Worm (Caenorhabditis elegans) whole organism, L1 larva: Measurements from ENCODE around the gene cdgs-1.

ENCODE experiments used
- C16A3.4 ChIP-seq: fragments of 150-350 bp; optimal IDR thresholded peaks from 2 replicates; lab custom pipeline; 2014; ENCODE audit warnings: missing biosample characterization, missing genetic modification characterization
- C34B4.2 ChIP-seq: sonication (generic microtip); optimal IDR thresholded peaks from 2 replicates; lab custom pipeline; 2017; ENCODE audit warnings: mild to moderate bottlenecking, missing genetic modification characterization, missing compliant biosample characterization
- F16B12.6 ChIP-seq: fragments of 150-350 bp; optimal IDR thresholded peaks from 2 replicates; lab custom pipeline; 2014; ENCODE audit warnings: missing biosample characterization, missing genetic modification characterization
- Y116A8C.19 ChIP-seq: sonication (generic microtip); optimal IDR thresholded peaks from 2 replicates; lab custom pipeline; 2016; ENCODE audit warnings: missing compliant biosample characterization, missing genetic modification characterization, borderline replicate concordance
- alr-1 ChIP-seq: fragments of 200-800 bp; sonication (Bioruptor generic); optimal IDR thresholded peaks from 2 replicates; lab custom pipeline; 2018; ENCODE audit warnings: borderline replicate concordance, mild to moderate bottlenecking, missing genetic modification characterization, missing compliant biosample characterization
- aly-2 ChIP-seq: fragments of 150-350 bp; optimal IDR thresholded peaks from 2 replicates; lab custom pipeline; 2014; ENCODE audit warnings: missing biosample characterization, missing genetic modification characterization
- ama-1 ChIP-seq: fragments of 150-350 bp; optimal IDR thresholded peaks from 2 replicates; lab custom pipeline; 2014
- blmp-1 ChIP-seq: fragments of 150-350 bp; optimal IDR thresholded peaks from 2 replicates; lab custom pipeline; 2014; ENCODE audit warnings: missing biosample characterization, missing genetic modification characterization
- ceh-8 ChIP-seq: fragments of 200-800 bp; sonication (Bioruptor generic); optimal IDR thresholded peaks from 2 replicates; lab custom pipeline; 2018; ENCODE audit warnings: mild to moderate bottlenecking, missing genetic modification characterization, moderate library complexity, missing compliant biosample characterization
- ceh-82 ChIP-seq, 3 experiments: fragments of 150-350 bp in 1 of 3; sonication (generic microtip) in 2 of 3; optimal IDR thresholded peaks; 2 replicates each; lab custom pipeline; 2014 to 2017; ENCODE audit warnings: missing biosample characterization in 3 of 3, missing genetic modification characterization in 3 of 3
- ceh-88 ChIP-seq: fragments of 200-800 bp; sonication (Bioruptor generic); IDR thresholded peaks from 2 replicates; pipeline ENCODE4 v1.3.6; 2022; ENCODE audit warnings: missing genetic modification characterization, missing compliant biosample characterization
- dpl-1 ChIP-seq, 3 experiments: fragments of 150-350 bp in 2 of 3; sonication (generic microtip) in 1 of 3; optimal IDR thresholded peaks; 2 replicates each; lab custom pipeline; 2014 to 2017; ENCODE audit warnings: missing biosample characterization in 3 of 3, missing genetic modification characterization in 3 of 3, missing genetic modification reagents in 3 of 3
- dsc-1 ChIP-seq: sonication (generic microtip); optimal IDR thresholded peaks from 2 replicates; lab custom pipeline; 2016; ENCODE audit warnings: mild to moderate bottlenecking, missing genetic modification characterization, missing compliant biosample characterization
- efl-1 ChIP-seq, 4 experiments: fragments of 150-350 bp; optimal IDR thresholded peaks in 3 of 4; peaks in 1 of 4; 1 replicate in 1 of 4; 2 replicates in 3 of 4; lab custom pipeline; 2014; ENCODE audit warnings: missing biosample characterization in 2 of 4, missing genetic modification characterization in 2 of 4, missing genetic modification reagents in 2 of 4
- egl-13 ChIP-seq: sonication (generic microtip); optimal IDR thresholded peaks from 2 replicates; lab custom pipeline; 2016; ENCODE audit warnings: missing genotype, missing genetic modification reagents, missing genetic modification characterization, missing compliant biosample characterization
- elt-2 ChIP-seq: sonication (generic microtip); optimal IDR thresholded peaks from 2 replicates; lab custom pipeline; 2016; ENCODE audit warnings: missing genetic modification characterization, mild to moderate bottlenecking, inconsistent platforms, missing compliant biosample characterization, missing genetic modification reagents
- elt-3 ChIP-seq, 6 experiments: fragments of 150-350 bp in 1 of 6; sonication (generic microtip); optimal IDR thresholded peaks; 2 replicates each; lab custom pipeline; 2017 to 2018; ENCODE audit warnings: missing biosample characterization in 6 of 6, missing genetic modification characterization in 6 of 6, inconsistent platforms in 1 of 6
- fkh-10 ChIP-seq: sonication (generic microtip); optimal IDR thresholded peaks from 2 replicates; lab custom pipeline; 2017; ENCODE audit warnings: missing biosample characterization, missing genetic modification reagents, missing genetic modification characterization
- fkh-8 ChIP-seq: sonication (generic microtip); optimal IDR thresholded peaks from 2 replicates; lab custom pipeline; 2016; ENCODE audit warnings: mild to moderate bottlenecking, missing genetic modification characterization, missing compliant biosample characterization
- isw-1 ChIP-seq: fragments of 200-800 bp; sonication (Bioruptor generic); IDR thresholded peaks from 2 replicates; pipeline ENCODE4 v1.3.6; 2022; ENCODE audit warnings: missing genetic modification characterization, missing compliant biosample characterization
- lin-13 ChIP-seq: fragments of 150-350 bp; optimal IDR thresholded peaks from 2 replicates; lab custom pipeline; 2014; ENCODE audit warnings: missing biosample characterization, missing genetic modification reagents, missing genetic modification characterization
- lin-14 ChIP-seq: fragments of 200-800 bp; sonication (Bioruptor generic); optimal IDR thresholded peaks from 2 replicates; lab custom pipeline; 2018; ENCODE audit warnings: mild to moderate bottlenecking, missing genetic modification characterization, moderate library complexity, missing compliant biosample characterization
- lin-35 ChIP-seq, 2 experiments: fragments of 150-350 bp; optimal IDR thresholded peaks; 2 replicates each; lab custom pipeline; 2014; ENCODE audit warnings: missing biosample characterization in 2 of 2, missing genetic modification characterization in 2 of 2, missing genetic modification reagents in 2 of 2
- lin-39 ChIP-seq: fragments of 150-350 bp; optimal IDR thresholded peaks from 2 replicates; lab custom pipeline; 2014; ENCODE audit warnings: missing biosample characterization, missing genetic modification reagents, missing genetic modification characterization
- lsy-2 ChIP-seq, 2 experiments: fragments of 150-350 bp; optimal IDR thresholded peaks; 2 replicates each; lab custom pipeline; 2014; ENCODE audit warnings: missing biosample characterization in 2 of 2, missing genetic modification characterization in 2 of 2
- mdl-1 ChIP-seq, 2 experiments: fragments of 150-350 bp; optimal IDR thresholded peaks; 2 replicates each; lab custom pipeline; 2014 to 2017; ENCODE audit warnings: missing biosample characterization in 2 of 2, missing genetic modification characterization in 2 of 2, inconsistent platforms in 1 of 2
- mef-2 ChIP-seq: fragments of 150-350 bp; optimal IDR thresholded peaks from 2 replicates; lab custom pipeline; 2014; ENCODE audit warnings: missing biosample characterization, missing genetic modification characterization
- mep-1 ChIP-seq: fragments of 150-350 bp; optimal IDR thresholded peaks from 2 replicates; lab custom pipeline; 2014; ENCODE audit warnings: missing biosample characterization, missing genetic modification characterization
- nhr-11 ChIP-seq: fragments of 150-350 bp; optimal IDR thresholded peaks from 2 replicates; lab custom pipeline; 2014; ENCODE audit warnings: missing biosample characterization, missing genetic modification characterization
- nhr-20 ChIP-seq: sonication (generic microtip); optimal IDR thresholded peaks from 2 replicates; lab custom pipeline; 2016; ENCODE audit warnings: mild to moderate bottlenecking, missing genetic modification characterization, missing compliant biosample characterization
- nhr-47 ChIP-seq: sonication (generic microtip); optimal IDR thresholded peaks from 2 replicates; lab custom pipeline; 2016; ENCODE audit warnings: mild to moderate bottlenecking, missing genetic modification characterization, moderate library complexity, missing compliant biosample characterization
- nhr-71 ChIP-seq: sonication (generic microtip); optimal IDR thresholded peaks from 2 replicates; lab custom pipeline; 2016; ENCODE audit warnings: mild to moderate bottlenecking, missing genetic modification characterization, moderate library complexity, missing compliant biosample characterization
- nhr-76 ChIP-seq: sonication (generic microtip); optimal IDR thresholded peaks from 2 replicates; lab custom pipeline; 2017; ENCODE audit warnings: missing biosample characterization, missing genetic modification characterization
- nhr-77 ChIP-seq: fragments of 150-350 bp; optimal IDR thresholded peaks from 2 replicates; lab custom pipeline; 2014; ENCODE audit warnings: missing biosample characterization, missing genetic modification characterization
- nhr-85 ChIP-seq: sonication (generic microtip); peaks from one replicate; lab custom pipeline; 2016; ENCODE audit warnings: missing genetic modification characterization, inconsistent platforms, missing compliant biosample characterization
- rnt-1 ChIP-seq: sonication (generic microtip); optimal IDR thresholded peaks from 2 replicates; lab custom pipeline; 2016; ENCODE audit warnings: mild to moderate bottlenecking, missing genetic modification characterization, moderate library complexity, missing compliant biosample characterization
- skn-1 ChIP-seq: fragments of 150-350 bp; optimal IDR thresholded peaks from 2 replicates; lab custom pipeline; 2014; ENCODE audit warnings: missing biosample characterization, missing genetic modification characterization
- snu-23 ChIP-seq: sonication (generic microtip); optimal IDR thresholded peaks from 2 replicates; lab custom pipeline; 2016; ENCODE audit warnings: missing genetic modification characterization, missing compliant biosample characterization
- sup-37 ChIP-seq: fragments of 200-800 bp; sonication (Bioruptor generic); optimal IDR thresholded peaks from 2 replicates; lab custom pipeline; 2018; ENCODE audit warnings: mild to moderate bottlenecking, missing genetic modification characterization, missing compliant biosample characterization
- swsn-7 ChIP-seq: sonication (generic microtip); optimal IDR thresholded peaks from 2 replicates; lab custom pipeline; 2016; ENCODE audit warnings: missing genetic modification characterization, missing compliant biosample characterization
- tbx-2 ChIP-seq: sonication (generic microtip); optimal IDR thresholded peaks from 2 replicates; lab custom pipeline; 2016; ENCODE audit warnings: missing genetic modification characterization, missing compliant biosample characterization
- unc-62 ChIP-seq: fragments of 150-350 bp; optimal IDR thresholded peaks from 2 replicates; lab custom pipeline; 2014; ENCODE audit warnings: missing biosample characterization, missing genetic modification reagents, missing genetic modification characterization
- unc-86 ChIP-seq: sonication (generic microtip); optimal IDR thresholded peaks from 2 replicates; lab custom pipeline; 2016; ENCODE audit warnings: missing genetic modification characterization, missing compliant biosample characterization
- xbp-1 ChIP-seq: sonication (generic microtip); optimal IDR thresholded peaks from 2 replicates; lab custom pipeline; 2016; ENCODE audit warnings: missing genetic modification characterization, missing compliant biosample characterization
- zag-1 ChIP-seq: fragments of 150-350 bp; optimal IDR thresholded peaks from 2 replicates; lab custom pipeline; 2014; ENCODE audit warnings: missing biosample characterization, missing genetic modification characterization
- zip-4 ChIP-seq: fragments of 200-800 bp; sonication (Bioruptor generic); optimal IDR thresholded peaks from 2 replicates; lab custom pipeline; 2018; ENCODE audit warnings: mild to moderate bottlenecking, missing genetic modification characterization, moderate library complexity, missing compliant biosample characterization
- ztf-11 ChIP-seq, 2 experiments: sonication (generic microtip); optimal IDR thresholded peaks; 2 replicates each; lab custom pipeline; 2016 to 2017; ENCODE audit warnings: missing genetic modification characterization in 2 of 2, missing biosample characterization in 1 of 2, missing compliant biosample characterization in 1 of 2
- ztf-4 ChIP-seq: fragments of 150-350 bp; optimal IDR thresholded peaks from 2 replicates; lab custom pipeline; 2014; ENCODE audit warnings: missing biosample characterization, missing genetic modification characterization

Gene cdgs-1

ce11 chrIV:7815683-7816183 is at the start of gene cdgs-1:
cdgs-1 (minus strand) TSS chrIV:7815733.
- TF ChIP-seq mep-1 (tag; lab: Kevin White, UChicago): peak; percentile 78
- TF ChIP-seq lin-13 (GFP tag; lab: Kevin White, UChicago): no peak
- no peak for TF ChIP-seq unc-86 (tag; lab: Kevin White, UChicago)
- TF ChIP-seq ztf-11 (tag; optimal IDR thresholded peaks at IDR 0.05; lab: Kevin White, UChicago): no peak
- no peak for TF ChIP-seq alr-1 (tag; lab: Kevin White, UChicago)
- TF ChIP-seq Y116A8C.19: no peak
- peak; percentile 2 for TF ChIP-seq fkh-8 (tag; lab: Kevin White, UChicago)
- TF ChIP-seq efl-1 (optimal IDR thresholded peaks at IDR 0.05; lab: Kevin White, UChicago): peak; percentile 46 to 57
- TF ChIP-seq efl-1 (GFP tag; optimal IDR thresholded peaks at IDR 0.05 in 1 of 2; lab: Kevin White, UChicago): peak; percentile 40 to 88
- TF ChIP-seq xbp-1 (tag; lab: Kevin White, UChicago): peak; percentile 18
- peak in 1 of 6 experiments; percentile 5 for TF ChIP-seq elt-3 (tag; optimal IDR thresholded peaks at IDR 0.05; lab: Kevin White, UChicago)
- no peak for TF ChIP-seq ztf-4 (tag; lab: Kevin White, UChicago)
- TF ChIP-seq nhr-47 (tag; lab: Kevin White, UChicago): peak; percentile 29
- TF ChIP-seq C16A3.4 (tag; lab: Kevin White, UChicago): peak; percentile 25
- TF ChIP-seq nhr-71: peak; percentile 75
- TF ChIP-seq nhr-20 (tag; lab: Kevin White, UChicago): peak; percentile 73
- no peak for TF ChIP-seq unc-62 (GFP tag; lab: Kevin White, UChicago)
- no peak for TF ChIP-seq lin-39
- peak; percentile 85 for TF ChIP-seq lin-14 (GFP tag; lab: Kevin White, UChicago)
- peak; percentile 41 to 73 for TF ChIP-seq lin-35 (GFP tag; optimal IDR thresholded peaks at IDR 0.05; lab: Kevin White, UChicago)
- TF ChIP-seq nhr-77 (tag; lab: Kevin White, UChicago): no peak
- TF ChIP-seq sup-37 (GFP tag; lab: Kevin White, UChicago): no peak
- no peak for TF ChIP-seq nhr-11
- peak; percentile 12 for TF ChIP-seq dsc-1
- TF ChIP-seq aly-2 (tag; lab: Kevin White, UChicago): no peak
- peak; percentile 36 to 41 (median 36) for TF ChIP-seq dpl-1 (GFP tag; optimal IDR thresholded peaks at IDR 0.05; lab: Kevin White, UChicago)
- peak in 1 of 3 experiments; percentile 57 for TF ChIP-seq ceh-82 (tag; optimal IDR thresholded peaks at IDR 0.05; lab: Kevin White, UChicago)
- no peak for TF ChIP-seq zip-4 (GFP tag; lab: Kevin White, UChicago)
- TF ChIP-seq blmp-1: peak; percentile 69
- TF ChIP-seq tbx-2 (tag; lab: Kevin White, UChicago): peak; percentile 28
- TF ChIP-seq ceh-8 (GFP tag; lab: Kevin White, UChicago): no peak
- no peak for TF ChIP-seq egl-13
- no peak for TF ChIP-seq ama-1 (lab: Kevin White, UChicago)
- TF ChIP-seq lsy-2 (tag; optimal IDR thresholded peaks at IDR 0.05; lab: Kevin White, UChicago): peak; percentile 45 to 70
- peak; percentile 28 for TF ChIP-seq swsn-7
- TF ChIP-seq nhr-76 (tag; lab: Kevin White, UChicago): no peak
- TF ChIP-seq isw-1 (GFP tag; lab: Robert Waterston, UW): no peak
- TF ChIP-seq nhr-85 (tag; lab: Kevin White, UChicago): peak; percentile 33
- TF ChIP-seq snu-23 (GFP tag; lab: Kevin White, UChicago): peak; percentile 70
- peak; percentile 65 for TF ChIP-seq fkh-10 (GFP tag; lab: Kevin White, UChicago)
- TF ChIP-seq elt-2: no peak
- TF ChIP-seq rnt-1 (tag; lab: Kevin White, UChicago): peak; percentile 23
- peak; percentile 21 for TF ChIP-seq skn-1 (tag; lab: Kevin White, UChicago)
- no peak for TF ChIP-seq zag-1 (tag; lab: Kevin White, UChicago)
- TF ChIP-seq mdl-1 (tag; optimal IDR thresholded peaks at IDR 0.05; lab: Kevin White, UChicago): peak in 1 of 2 experiments; percentile 82
- TF ChIP-seq F16B12.6 (tag; lab: Kevin White, UChicago): peak; percentile 15
- no peak for TF ChIP-seq C34B4.2 (tag; lab: Kevin White, UChicago)
- no peak for TF ChIP-seq ceh-88 (GFP tag; lab: Robert Waterston, UW)
- TF ChIP-seq mef-2 (tag; lab: Kevin White, UChicago): no peak
